Worm (Caenorhabditis elegans) whole organism, early embryonic: ENCODE results near the gene dmd-4.

Source experiments
- B0310.2 ChIP-seq: sonication (generic microtip); optimal IDR thresholded peaks from 2 replicates; lab custom pipeline; 2016; ENCODE audit warnings: mild to moderate bottlenecking, missing genetic modification characterization, missing compliant biosample characterization
- F13C5.2 ChIP-seq: sonication (generic microtip); optimal IDR thresholded peaks from 2 replicates; lab custom pipeline; 2017; ENCODE audit warnings: mild to moderate bottlenecking, missing genetic modification characterization, inconsistent platforms, missing compliant biosample characterization
- ama-1 ChIP-seq: fragments of 150-350 bp; optimal IDR thresholded peaks from 2 replicates; lab custom pipeline; 2014
- ceh-36 ChIP-seq: sonication (generic microtip); optimal IDR thresholded peaks from 2 replicates; lab custom pipeline; 2016; ENCODE audit warnings: missing genetic modification characterization, inconsistent platforms, missing compliant biosample characterization
- ets-7 ChIP-seq: sonication (generic microtip); optimal IDR thresholded peaks from 2 replicates; lab custom pipeline; 2016; ENCODE audit warnings: missing genotype, missing genetic modification characterization, missing compliant biosample characterization
- flt-1 ChIP-seq: fragments of 200-800 bp; sonication (Bioruptor generic); IDR thresholded peaks from 2 replicates; pipeline ENCODE4 v1.3.6; 2022; ENCODE audit warnings: missing genetic modification characterization, missing compliant biosample characterization
- hmbx-1 ChIP-seq: sonication (generic microtip); optimal IDR thresholded peaks from 2 replicates; lab custom pipeline; 2016; ENCODE audit warnings: mild to moderate bottlenecking, missing genetic modification characterization, missing compliant biosample characterization
- hmg-4 ChIP-seq: fragments of 200-800 bp; sonication (Bioruptor generic); optimal IDR thresholded peaks from 2 replicates; lab custom pipeline; 2018; ENCODE audit warnings: mild to moderate bottlenecking, missing genetic modification characterization, missing compliant biosample characterization
- hnd-1 ChIP-seq: sonication (generic microtip); optimal IDR thresholded peaks from 2 replicates; lab custom pipeline; 2016; ENCODE audit warnings: missing genetic modification characterization, missing compliant biosample characterization
- sea-1 ChIP-seq: fragments of 200-800 bp; sonication (Bioruptor generic); conservative IDR thresholded peaks from 2 replicates; pipeline ENCODE4 v1.3.6; 2022; ENCODE audit warnings: missing genetic modification characterization, missing compliant biosample characterization
- tbx-11 ChIP-seq: fragments of 200-800 bp; sonication (Bioruptor generic); IDR thresholded peaks from 2 replicates; pipeline ENCODE4 v1.3.6; 2022; ENCODE audit warnings: missing genetic modification characterization, missing compliant biosample characterization
- tra-4 ChIP-seq: sonication (generic microtip); optimal IDR thresholded peaks from 2 replicates; lab custom pipeline; 2017; ENCODE audit warnings: missing genetic modification characterization, missing compliant biosample characterization

DNA sequence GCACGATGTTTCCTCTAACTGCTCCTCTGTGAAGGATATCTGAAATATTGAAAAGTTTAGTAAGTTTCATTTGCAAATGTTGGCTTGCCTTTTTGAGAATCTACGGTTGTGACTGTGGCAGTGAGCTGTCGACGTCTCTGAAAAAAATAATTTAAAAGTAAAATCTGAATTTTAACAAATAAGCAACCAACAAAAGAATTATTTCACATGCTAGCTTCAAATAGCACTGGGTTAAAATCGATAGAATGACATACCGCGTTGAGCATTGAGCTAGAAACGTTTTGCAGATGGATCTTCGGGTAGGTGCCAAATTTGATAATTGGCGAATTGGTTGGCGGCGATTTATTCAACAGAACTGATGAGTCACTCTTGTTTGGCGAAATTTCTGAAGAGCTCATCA is 10.1 kb upstream of the dmd-4 start, which contains the start of gene F31F6.2:
- TF ChIP-seq ama-1 (lab: Kevin White, UChicago) (no peak), flt-1 (no peak), hnd-1 (no peak), ceh-36 (tag; lab: Kevin White, UChicago) (no peak), B0310.2 (no peak), hmg-4 (GFP tag; lab: Kevin White, UChicago) (no peak), tra-4 (tag; lab: Kevin White, UChicago) (no peak), hmbx-1 (tag; lab: Kevin White, UChicago) (no peak), tbx-11 (GFP tag; lab: Robert Waterston, UW) (no peak), ets-7 (tag; lab: Kevin White, UChicago) (no peak), F13C5.2 (tag; lab: Kevin White, UChicago) (no peak), sea-1 (GFP tag; lab: Robert Waterston, UW) (no peak)
